Fruit fly (Drosophila melanogaster) whole organism, pupa: ENCODE measurements around the gene ppk30.
A peak's percentile ranks its signal among the peaks of the same experiment; 100 is the strongest.

Source experiments
- CG10348 ChIP-seq: fragments of 200-800 bp; sonication (Bioruptor generic); IDR thresholded peaks from 2 replicates; pipeline ENCODE4 v1.3.6; 2022; ENCODE audit warnings: missing biosample characterization, missing genetic modification characterization
- CG12605 ChIP-seq: fragments of 200-800 bp; sonication (Bioruptor generic); IDR thresholded peaks from 2 replicates; pipeline ENCODE4 v1.3.6; 2022; ENCODE audit warnings: missing biosample characterization, missing genetic modification characterization
- CG13204 ChIP-seq: fragments of 200-800 bp; sonication (Bioruptor generic); optimal IDR thresholded peaks from 2 replicates; lab custom pipeline; 2018; ENCODE audit warnings: missing biosample characterization, mild to moderate bottlenecking, missing genetic modification characterization, moderate library complexity
- CG14655 ChIP-seq: fragments of 200-800 bp; sonication (Bioruptor generic); optimal IDR thresholded peaks from 3 replicates; lab custom pipeline; 2017; ENCODE audit warnings: mild to moderate bottlenecking, missing biosample characterization, missing genetic modification reagents, missing genetic modification characterization
- CG15710 ChIP-seq: fragments of 200-800 bp; sonication (Bioruptor generic); optimal IDR thresholded peaks from 2 replicates; lab custom pipeline; 2018; ENCODE audit warnings: missing biosample characterization, mild to moderate bottlenecking, missing genetic modification characterization, moderate library complexity
- CG17806 ChIP-seq: fragments of 200-800 bp; sonication (Bioruptor generic); optimal IDR thresholded peaks from 2 replicates; lab custom pipeline; 2018; ENCODE audit warnings: missing biosample characterization, mild to moderate bottlenecking, missing genetic modification characterization, moderate library complexity
- CG32121 ChIP-seq: fragments of 200-800 bp; sonication (Bioruptor generic); IDR thresholded peaks from 2 replicates; pipeline ENCODE4 v1.3.6; 2022; ENCODE audit warnings: missing biosample characterization, missing genetic modification characterization
- CG34367 ChIP-seq: fragments of 200-800 bp; sonication (Bioruptor generic); optimal IDR thresholded peaks from 2 replicates; lab custom pipeline; 2018; ENCODE audit warnings: missing biosample characterization, mild to moderate bottlenecking, missing genetic modification characterization
- CG4496 ChIP-seq: fragments of 200-800 bp; sonication (Bioruptor generic); IDR thresholded peaks from 3 replicates; pipeline ENCODE4 v1.3.6; 2022; ENCODE audit warnings: missing biosample characterization, missing genetic modification characterization
- CG8159 ChIP-seq: fragments of 200-800 bp; sonication (Bioruptor generic); optimal IDR thresholded peaks from 3 replicates; lab custom pipeline; 2018; ENCODE audit warnings: missing biosample characterization, mild to moderate bottlenecking, missing genetic modification characterization, moderate library complexity
- CG8301 ChIP-seq: fragments of 200-800 bp; sonication (Bioruptor generic); optimal IDR thresholded peaks from 2 replicates; lab custom pipeline; 2018; ENCODE audit warnings: missing biosample characterization, mild to moderate bottlenecking, missing genetic modification characterization
- CG9948 ChIP-seq: fragments of 200-800 bp; sonication (Bioruptor generic); optimal IDR thresholded peaks from 2 replicates; lab custom pipeline; 2018; ENCODE audit warnings: missing biosample characterization, mild to moderate bottlenecking, missing genetic modification characterization, moderate library complexity
- D1 ChIP-seq: fragments of 200-800 bp; sonication (Bioruptor generic); optimal IDR thresholded peaks from 2 replicates; lab custom pipeline; 2018; ENCODE audit warnings: missing biosample characterization, mild to moderate bottlenecking, missing genetic modification characterization, moderate library complexity
- EcR ChIP-seq: fragments of 200-800 bp; sonication (Bioruptor generic); optimal IDR thresholded peaks from 3 replicates; lab custom pipeline; 2019; ENCODE audit warnings: missing biosample characterization, missing genetic modification characterization, mild to moderate bottlenecking, moderate library complexity, missing genetic modification reagents
- Ets98B ChIP-seq: fragments of 200-800 bp; sonication (Bioruptor generic); IDR thresholded peaks from 2 replicates; pipeline ENCODE4 v1.3.6; 2022; ENCODE audit warnings: missing biosample characterization, missing genetic modification characterization
- Pif1A ChIP-seq: fragments of 200-800 bp; sonication (Bioruptor generic); optimal IDR thresholded peaks from 3 replicates; lab custom pipeline; 2016; ENCODE audit warnings: missing biosample characterization, missing genetic modification characterization
- Pif1B ChIP-seq: fragments of 200-800 bp; sonication (Bioruptor generic); optimal IDR thresholded peaks from 3 replicates; lab custom pipeline; 2016; ENCODE audit warnings: missing biosample characterization, missing genetic modification characterization
- Snoo ChIP-seq: fragments of 200-800 bp; sonication (Bioruptor generic); optimal IDR thresholded peaks from 3 replicates; lab custom pipeline; 2017; ENCODE audit warnings: missing biosample characterization, mild to moderate bottlenecking, missing genetic modification characterization, inconsistent platforms
- fd96Ca ChIP-seq: fragments of 200-800 bp; sonication (Bioruptor generic); IDR thresholded peaks from 3 replicates; pipeline ENCODE4 v1.3.6; 2022; ENCODE audit warnings: missing biosample characterization, missing genetic modification characterization
- gl ChIP-seq: fragments of 200-800 bp; sonication (Bioruptor generic); optimal IDR thresholded peaks from 2 replicates; lab custom pipeline; 2018; ENCODE audit warnings: missing biosample characterization, mild to moderate bottlenecking, missing genetic modification characterization
- rn ChIP-seq: fragments of 200-800 bp; sonication (Bioruptor generic); IDR thresholded peaks from 2 replicates; pipeline ENCODE4 v1.3.6; 2022; ENCODE audit warnings: missing biosample characterization, missing genetic modification characterization

Gene ppk30

DNA sequence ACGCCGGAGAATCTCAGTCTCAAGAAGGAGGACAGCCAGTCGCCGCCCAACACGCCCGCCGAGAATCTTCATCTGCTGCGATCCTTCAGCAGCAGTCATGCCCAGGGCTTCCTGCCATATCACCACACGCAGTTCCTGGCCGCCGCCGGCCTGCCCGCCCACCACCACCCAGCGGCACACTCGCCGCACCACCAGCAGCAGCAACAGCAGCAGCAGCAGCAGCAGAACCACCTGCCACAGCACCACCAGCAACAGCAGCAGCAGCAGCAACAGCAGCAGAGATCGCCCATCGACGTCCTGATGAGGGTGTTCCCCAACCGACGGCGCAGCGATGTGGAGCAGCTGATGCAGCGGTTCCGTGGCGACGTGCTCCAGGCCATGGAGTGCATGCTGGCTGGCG is 26.8 kb downstream of the ppk30 start:
- TF ChIP-seq CG17806 (tag; lab: Kevin White, UChicago) (no peak), CG4496 (GFP tag; lab: Robert Waterston, UW) (no peak), Pif1B (GFP tag; lab: Kevin White, UChicago) (no peak), Pif1A (GFP tag; lab: Kevin White, UChicago) (no peak), Ets98B (GFP tag; lab: Robert Waterston, UW) (no peak)

- TF ChIP-seq CG15710 (no peak), CG17806 (tag; lab: Kevin White, UChicago) (no peak), CG13204 (no peak), CG8159 (tag; lab: Kevin White, UChicago) (no peak), Pif1B (GFP tag; lab: Kevin White, UChicago) (no peak), Pif1A (GFP tag; lab: Kevin White, UChicago) (no peak)
These were observed 27.4 kb downstream of the ppk30 start for dm6 chr3R:29696359-29696758.

- TF ChIP-seq Pif1A (GFP tag; lab: Kevin White, UChicago) (no peak), CG4496 (GFP tag; lab: Robert Waterston, UW) (no peak), CG8159 (tag; lab: Kevin White, UChicago) (no peak), CG14655 (GFP tag; lab: Kevin White, UChicago) (no peak), Pif1B (GFP tag; lab: Kevin White, UChicago) (no peak), rn (GFP tag; lab: Robert Waterston, UW) (no peak), CG17806 (tag; lab: Kevin White, UChicago) (no peak), Snoo (tag; lab: Kevin White, UChicago) (no peak), CG15710 (no peak), CG8301 (tag; lab: Kevin White, UChicago) (no peak), gl (tag; lab: Kevin White, UChicago) (no peak), D1 (tag; lab: Kevin White, UChicago) (no peak), CG12605 (no peak)
These were observed 28.9 kb downstream of the ppk30 start for dm6 chr3R:29697841-29698240.

- peak; percentile 39; the same call in 1 of the 3 replicates for TF ChIP-seq CG4496 (GFP tag; lab: Robert Waterston, UW)
- TF ChIP-seq Snoo (tag; lab: Kevin White, UChicago): no peak
- peak; percentile 58; the same call in 1 of the 2 replicates for TF ChIP-seq Ets98B (GFP tag; lab: Robert Waterston, UW)
These were observed 30.3 kb downstream of the ppk30 start for dm6 chr3R:29699220-29699619.

dm6 chr3R:29701739-29702138 is 32.8 kb downstream of the ppk30 start:
- no peak for TF ChIP-seq CG13204
- no peak for TF ChIP-seq Ets98B (GFP tag; lab: Robert Waterston, UW)
- TF ChIP-seq CG14655 (GFP tag; lab: Kevin White, UChicago): no peak
- TF ChIP-seq, all 21 proteins: peak for 0

DNA sequence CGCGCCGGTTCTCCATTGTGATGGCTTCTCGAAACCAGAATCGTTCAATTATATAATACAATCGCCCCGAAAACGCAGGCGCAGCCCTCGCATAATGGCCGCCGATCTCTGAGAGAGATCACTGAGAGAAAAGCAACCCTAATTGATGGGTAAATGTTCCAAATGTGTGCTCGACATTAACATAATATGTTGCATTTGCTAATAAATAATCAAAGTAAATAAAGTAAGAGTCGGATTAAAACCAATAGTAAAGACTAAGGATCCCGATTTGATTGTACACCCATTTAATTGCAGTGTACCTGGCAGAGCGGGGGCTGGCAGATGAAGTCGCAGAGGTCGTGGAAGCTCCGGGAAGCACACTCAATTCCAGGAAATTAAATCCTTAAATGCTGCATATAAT is 35.6 kb downstream of the ppk30 start:
- TF ChIP-seq Snoo (tag; lab: Kevin White, UChicago): no peak
- TF ChIP-seq CG12605: no peak
- TF ChIP-seq CG32121 (GFP tag; lab: Robert Waterston, UW): no peak
- TF ChIP-seq CG10348 (GFP tag; lab: Robert Waterston, UW): no peak
- no peak for TF ChIP-seq EcR (GFP tag; lab: Kevin White, UChicago)
- no peak for TF ChIP-seq CG14655 (GFP tag; lab: Kevin White, UChicago)
- TF ChIP-seq CG15710: no peak
- TF ChIP-seq rn (GFP tag; lab: Robert Waterston, UW): no peak
- TF ChIP-seq Ets98B (GFP tag; lab: Robert Waterston, UW): no peak
- TF ChIP-seq Pif1A (GFP tag; lab: Kevin White, UChicago): no peak

DNA sequence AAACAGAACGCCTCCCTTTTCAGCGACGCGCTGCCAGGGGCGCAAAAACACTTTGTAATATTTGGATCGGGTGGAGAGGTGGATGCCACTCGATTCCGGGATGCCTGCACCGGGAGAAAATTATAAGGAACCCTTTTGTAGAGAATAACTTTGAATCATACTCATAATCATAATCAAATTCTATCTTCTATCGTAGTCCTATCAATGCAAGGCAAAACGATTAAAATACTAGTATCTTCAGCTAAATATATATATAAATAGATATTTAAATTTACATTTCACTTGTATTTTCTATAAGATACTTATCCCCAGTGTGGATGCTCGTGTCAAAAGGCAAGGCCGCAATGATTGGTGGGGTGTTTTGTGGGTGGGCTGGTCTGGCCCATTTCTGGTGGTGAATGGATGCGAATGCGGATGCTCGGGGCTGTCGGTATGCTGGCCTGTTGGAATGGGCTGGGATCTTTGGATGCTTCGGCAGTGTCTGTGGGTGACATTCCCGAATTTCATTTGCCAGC is 36.9 kb downstream of the ppk30 start:
- TF ChIP-seq CG8159 (tag; lab: Kevin White, UChicago) (no peak), Ets98B (GFP tag; lab: Robert Waterston, UW) (no peak), CG14655 (GFP tag; lab: Kevin White, UChicago) (no peak), fd96Ca (GFP tag; lab: Robert Waterston, UW) (no peak), Pif1B (GFP tag; lab: Kevin White, UChicago) (no peak), Snoo (tag; lab: Kevin White, UChicago) (no peak), CG10348 (GFP tag; lab: Robert Waterston, UW) (no peak), D1 (tag; lab: Kevin White, UChicago) (no peak), CG34367 (tag; lab: Kevin White, UChicago) (no peak), CG15710 (no peak), CG9948 (tag; lab: Kevin White, UChicago) (no peak), EcR (GFP tag; lab: Kevin White, UChicago) (no peak), Pif1A (GFP tag; lab: Kevin White, UChicago) (no peak), CG12605 (no peak), CG8301 (tag; lab: Kevin White, UChicago) (no peak), gl (tag; lab: Kevin White, UChicago) (no peak), rn (GFP tag; lab: Robert Waterston, UW) (no peak)
